Worm (Caenorhabditis elegans): Measurements from ENCODE around the gene CD4.1.

CD4.1 gene

ce11 chrV:5594315-5594714 lies 12.0 kb upstream of the CD4.1 start, which contains the start of gene crn-2:
Gene crn-2 (plus strand): TSS chrV:5594615.
- TF ChIP-seq ceh-22 (tag; optimal IDR thresholded peaks at IDR 0.05) = no peak
- no peak for TF ChIP-seq T23F11.4 (GFP tag; optimal IDR thresholded peaks at IDR 0.05)
- TF ChIP-seq syd-9 (tag; optimal IDR thresholded peaks at IDR 0.05) = no peak
- TF ChIP-seq che-1 (tag; optimal IDR thresholded peaks at IDR 0.05) = no peak
- TF ChIP-seq hlh-13 (GFP tag; optimal IDR thresholded peaks at IDR 0.05) = no peak
- no peak for TF ChIP-seq hlh-30 (tag; optimal IDR thresholded peaks at IDR 0.05; ENCODE audit: insufficient read depth)
- TF ChIP-seq ets-4 (tag; optimal IDR thresholded peaks at IDR 0.05) = no peak
- TF ChIP-seq ama-1 (optimal IDR thresholded peaks at IDR 0.05) = no peak
- TF ChIP-seq pax-1 (tag; optimal IDR thresholded peaks at IDR 0.05) = no peak
- no peak for TF ChIP-seq ceh-31 (tag; optimal IDR thresholded peaks at IDR 0.05)
- TF ChIP-seq sox-2 (GFP tag; IDR thresholded peaks at IDR 0.05) = no peak
- TF ChIP-seq hlh-6 (tag; optimal IDR thresholded peaks at IDR 0.05) = no peak
- no peak for TF ChIP-seq sox-4 (tag; optimal IDR thresholded peaks at IDR 0.05)
- no peak for TF ChIP-seq tbx-7 (tag; optimal IDR thresholded peaks at IDR 0.05)
- no peak for TF ChIP-seq ref-2 (tag; optimal IDR thresholded peaks at IDR 0.05)
- TF ChIP-seq ceh-19 (GFP tag; optimal IDR thresholded peaks at IDR 0.05) = no peak

DNA sequence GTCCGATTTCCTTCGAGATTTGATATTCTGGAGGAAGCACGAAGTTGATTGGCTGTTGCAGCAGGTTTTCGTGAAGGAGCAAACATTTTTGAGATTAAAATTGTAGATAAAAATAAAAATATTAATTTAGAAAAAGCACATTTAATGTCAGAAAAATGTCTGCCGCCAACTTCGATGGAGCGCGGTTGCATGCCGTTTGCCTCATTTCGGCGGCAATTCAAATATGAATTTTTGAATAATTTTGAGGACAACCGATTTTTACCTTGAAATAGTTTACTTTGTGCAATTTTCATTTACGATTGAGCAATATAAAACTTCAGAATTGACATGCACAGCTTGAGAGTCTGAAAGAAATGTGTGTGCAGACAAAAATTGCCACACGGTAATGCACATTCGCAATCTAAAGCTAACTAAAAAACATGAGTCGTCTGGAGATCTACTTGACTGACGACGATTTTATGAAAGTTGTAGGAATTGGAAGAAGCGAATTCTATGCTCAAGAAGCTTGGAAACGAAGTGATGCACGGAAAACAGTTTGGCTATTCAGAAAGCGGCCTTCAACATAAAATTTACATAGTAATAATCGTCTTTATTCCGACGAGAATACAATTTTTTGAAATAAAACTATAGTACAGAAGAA lies 9.8 kb upstream of the CD4.1 start, which contains the start of gene zhit-1:
TSS of gene zhit-1 (minus strand) at position 161 of the 640 bp plus-strand sequence.
- no peak for TF ChIP-seq pat-9 (tag; optimal IDR thresholded peaks at IDR 0.05)
- no peak for TF ChIP-seq gmeb-2 (tag; optimal IDR thresholded peaks at IDR 0.05)
- no peak for TF ChIP-seq hlh-13 (GFP tag; optimal IDR thresholded peaks at IDR 0.05)
- TF ChIP-seq syd-9 (tag; optimal IDR thresholded peaks at IDR 0.05) = no peak
- no peak for TF ChIP-seq ceh-45 (GFP tag; IDR thresholded peaks at IDR 0.05)
- no peak for TF ChIP-seq pha-2 (tag; optimal IDR thresholded peaks at IDR 0.05)
- no peak for TF ChIP-seq nfya-1 (tag; optimal IDR thresholded peaks at IDR 0.05)
- TF ChIP-seq odd-2 (tag; optimal IDR thresholded peaks at IDR 0.05) = no peak
- TF ChIP-seq ceh-30 (tag; optimal IDR thresholded peaks at IDR 0.05) = no peak
- TF ChIP-seq ztf-16 (tag; optimal IDR thresholded peaks at IDR 0.05) = no peak
- TF ChIP-seq elt-4 (tag; optimal IDR thresholded peaks at IDR 0.05) = no peak
- TF ChIP-seq pqm-1 (tag; optimal IDR thresholded peaks at IDR 0.05) = no peak
- no peak for TF ChIP-seq ceh-6 (GFP tag; optimal IDR thresholded peaks at IDR 0.05)
- no peak for TF ChIP-seq lim-6 (tag; optimal IDR thresholded peaks at IDR 0.05)
- no peak for TF ChIP-seq pros-1 (tag; optimal IDR thresholded peaks at IDR 0.05)
- no peak for TF ChIP-seq ceh-24 (tag; optimal IDR thresholded peaks at IDR 0.05)
- no peak for TF ChIP-seq zip-5 (tag; optimal IDR thresholded peaks at IDR 0.05)
- no peak for TF ChIP-seq hlh-15 (tag; optimal IDR thresholded peaks at IDR 0.05)
- no peak for TF ChIP-seq fax-1 (tag; optimal IDR thresholded peaks at IDR 0.05)
- TF ChIP-seq dve-1 (tag; optimal IDR thresholded peaks at IDR 0.05) = no peak

DNA sequence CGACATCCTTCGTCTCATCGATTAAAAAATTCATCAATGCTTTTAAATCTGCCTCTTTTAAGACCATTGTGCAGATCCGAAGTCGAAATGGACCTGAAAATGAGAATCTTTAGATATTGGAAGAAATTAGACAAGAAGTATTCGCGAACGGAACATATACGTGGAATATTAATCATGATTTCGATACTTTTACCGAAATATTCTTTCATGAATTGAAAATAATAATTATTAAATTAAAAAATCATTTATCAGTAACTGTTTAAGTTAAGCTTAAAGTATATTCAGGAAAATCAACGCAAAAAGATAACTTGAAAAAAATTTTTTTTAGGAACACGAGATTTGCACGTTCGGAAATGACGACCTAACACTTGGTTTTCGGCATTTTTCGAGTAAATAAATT lies 5.1 kb upstream of the CD4.1 start, which contains the start of gene CD4.8:
TSS of gene CD4.8 (minus strand) at position 101 of the 400 bp plus-strand sequence.
- no peak for TF ChIP-seq dmd-4 (tag; optimal IDR thresholded peaks at IDR 0.05; ENCODE audit: borderline replicate concordance)
- no peak for TF ChIP-seq pha-4 (tag; optimal IDR thresholded peaks at IDR 0.05)
- no peak for TF ChIP-seq ceh-18 (tag; optimal IDR thresholded peaks at IDR 0.05)
- TF ChIP-seq dve-1 (tag; optimal IDR thresholded peaks at IDR 0.05) = no peak
- TF ChIP-seq fkh-10 (GFP tag; optimal IDR thresholded peaks at IDR 0.05) = no peak
- no peak for TF ChIP-seq ets-4 (tag; optimal IDR thresholded peaks at IDR 0.05)
- TF ChIP-seq mec-3 (tag; optimal IDR thresholded peaks at IDR 0.05; ENCODE audit: borderline replicate concordance) = no peak
- TF ChIP-seq ceh-48 (tag; optimal IDR thresholded peaks at IDR 0.05) = no peak
- TF ChIP-seq K02D7.2 (tag; optimal IDR thresholded peaks at IDR 0.05) = no peak
- TF ChIP-seq ceh-6 (GFP tag; optimal IDR thresholded peaks at IDR 0.05) = no peak
- TF ChIP-seq hlh-13 (GFP tag; optimal IDR thresholded peaks at IDR 0.05) = no peak
- TF ChIP-seq sox-4 (tag; optimal IDR thresholded peaks at IDR 0.05) = no peak
- no peak for TF ChIP-seq C08G9.2 (tag; optimal IDR thresholded peaks at IDR 0.05)
- no peak for TF ChIP-seq ceh-31 (tag; optimal IDR thresholded peaks at IDR 0.05)
- TF ChIP-seq pag-3 (tag; optimal IDR thresholded peaks at IDR 0.05; ENCODE audit: borderline replicate concordance) = no peak
- no peak for TF ChIP-seq hlh-6 (tag; optimal IDR thresholded peaks at IDR 0.05)
- TF ChIP-seq ama-1 (optimal IDR thresholded peaks at IDR 0.05) = no peak
- TF ChIP-seq nhr-232 (tag; optimal IDR thresholded peaks at IDR 0.05) = no peak
- TF ChIP-seq unc-86 (tag; optimal IDR thresholded peaks at IDR 0.05) = no peak
- TF ChIP-seq hlh-30 (tag; optimal IDR thresholded peaks at IDR 0.05; ENCODE audit: insufficient read depth) = no peak

Data from whole organism, late embryonic.